Fruit fly (Drosophila melanogaster) whole organism, embryonic: ENCODE measurements around the gene Nle.

Experiments used
- ATbp ChIP-seq: fragments of 200-800 bp; sonication (Bioruptor generic); optimal IDR thresholded peaks from 2 replicates; lab custom pipeline; 2017; ENCODE audit warnings: missing biosample characterization, mild to moderate bottlenecking, missing genetic modification characterization, missing genetic modification reagents
- Ada2b ChIP-seq: fragments of 200-800 bp; sonication (Bioruptor generic); IDR thresholded peaks from 2 replicates; pipeline ENCODE4 v1.3.6; 2022; ENCODE audit warnings: missing biosample characterization, missing genetic modification characterization
- Aef1 ChIP-seq: fragments of 200-800 bp; sonication (Bioruptor generic); IDR thresholded peaks from 3 replicates; pipeline ENCODE4 v1.3.6; 2022; ENCODE audit warnings: missing biosample characterization, missing genetic modification characterization
- B-H1 ChIP-seq: fragments of 200-800 bp; sonication (Bioruptor generic); IDR thresholded peaks from 3 replicates; pipeline ENCODE4 v1.3.6; 2022; ENCODE audit warnings: missing biosample characterization, missing genetic modification characterization
- CG11504 ChIP-seq: fragments of 200-800 bp; sonication (Bioruptor generic); optimal IDR thresholded peaks from 3 replicates; lab custom pipeline; 2019; ENCODE audit warnings: missing biosample characterization, mild to moderate bottlenecking, missing genetic modification characterization, moderate library complexity
- CG11723 ChIP-seq: fragments of 200-800 bp; sonication (Bioruptor generic); optimal IDR thresholded peaks from 2 replicates; lab custom pipeline; 2017; ENCODE audit warnings: missing biosample characterization, mild to moderate bottlenecking, missing genetic modification characterization
- CG1233 ChIP-seq: fragments of 200-800 bp; sonication (Bioruptor generic); optimal IDR thresholded peaks from 4 replicates; lab custom pipeline; 2018; ENCODE audit warnings: missing biosample characterization, mild to moderate bottlenecking, missing genetic modification characterization
- CG17359 ChIP-seq: fragments of 200-800 bp; sonication (Bioruptor generic); optimal IDR thresholded peaks from 3 replicates; lab custom pipeline; 2018; ENCODE audit warnings: missing biosample characterization, mild to moderate bottlenecking, missing genetic modification characterization, moderate library complexity
- CG1792 ChIP-seq: fragments of 200-800 bp; sonication (Bioruptor generic); optimal IDR thresholded peaks from 2 replicates; lab custom pipeline; 2016; ENCODE audit warnings: missing biosample characterization, missing genetic modification characterization
- CG30431 ChIP-seq: fragments of 200-800 bp; sonication (Bioruptor generic); optimal IDR thresholded peaks from 2 replicates; lab custom pipeline; 2017; ENCODE audit warnings: missing biosample characterization, missing genetic modification characterization
- CG31441 ChIP-seq: fragments of 200-800 bp; sonication (Bioruptor generic); IDR thresholded peaks from 2 replicates; pipeline ENCODE4 v1.3.6; 2022; ENCODE audit warnings: missing biosample characterization, missing genetic modification characterization
- CG3726 ChIP-seq: fragments of 200-800 bp; sonication (Bioruptor generic); IDR thresholded peaks from 3 replicates; pipeline ENCODE4, ENCODE4 v1.3.6; 2022; ENCODE audit warnings: missing biosample characterization, missing genetic modification characterization
- CG4328 ChIP-seq: fragments of 200-800 bp; sonication (Bioruptor generic); optimal IDR thresholded peaks from 3 replicates; lab custom pipeline; 2017; ENCODE audit warnings: missing biosample characterization, missing genetic modification reagents, missing genetic modification characterization
- CG4854 ChIP-seq: fragments of 200-800 bp; sonication (Bioruptor generic); optimal IDR thresholded peaks from 2 replicates; lab custom pipeline; 2016; ENCODE audit warnings: missing biosample characterization, missing genetic modification characterization, inconsistent platforms
- CG6654 ChIP-seq: fragments of 200-800 bp; sonication (Bioruptor generic); optimal IDR thresholded peaks from 2 replicates; lab custom pipeline; 2017; ENCODE audit warnings: missing biosample characterization, mild to moderate bottlenecking, missing genetic modification characterization
- CG9727 ChIP-seq: fragments of 200-800 bp; sonication (Bioruptor generic); optimal IDR thresholded peaks from 3 replicates; lab custom pipeline; 2017; ENCODE audit warnings: missing biosample characterization, mild to moderate bottlenecking, missing genetic modification characterization
- Dad ChIP-seq: fragments of 200-800 bp; sonication (Bioruptor generic); optimal IDR thresholded peaks from 3 replicates; lab custom pipeline; 2016; ENCODE audit warnings: missing biosample characterization, missing genetic modification characterization
- Dref ChIP-seq: fragments of 200-800 bp; sonication (Bioruptor generic); IDR thresholded peaks from 2 replicates; pipeline ENCODE4 v1.3.6; 2022; ENCODE audit warnings: missing biosample characterization, missing genetic modification characterization
- Drgx ChIP-seq: fragments of 200-800 bp; sonication (Bioruptor generic); IDR thresholded peaks from 2 replicates; pipeline ENCODE4 v1.3.6; 2022; ENCODE audit warnings: missing biosample characterization, missing genetic modification characterization
- Fer1 ChIP-seq: fragments of 200-800 bp; sonication (Bioruptor generic); optimal IDR thresholded peaks from 2 replicates; lab custom pipeline; 2017; ENCODE audit warnings: missing biosample characterization, mild to moderate bottlenecking, missing genetic modification characterization
- Fer3 ChIP-seq: fragments of 200-800 bp; sonication (Bioruptor generic); optimal IDR thresholded peaks from 2 replicates; lab custom pipeline; 2018; ENCODE audit warnings: missing biosample characterization, mild to moderate bottlenecking, missing genetic modification characterization, moderate library complexity
- HLH4C ChIP-seq: fragments of 200-800 bp; sonication (Bioruptor generic); IDR thresholded peaks from 3 replicates; pipeline ENCODE4 v1.3.6; 2022; ENCODE audit warnings: missing biosample characterization, missing genetic modification characterization; ENCODE audit not compliant: partially characterized antibody
- HLH54F ChIP-seq: fragments of 200-800 bp; sonication (Bioruptor generic); optimal IDR thresholded peaks from 3 replicates; lab custom pipeline; 2016; ENCODE audit warnings: missing biosample characterization, missing genetic modification characterization
- MESR4 ChIP-seq: fragments of 200-800 bp; sonication (Bioruptor generic); optimal IDR thresholded peaks from 2 replicates; lab custom pipeline; 2018; ENCODE audit warnings: missing biosample characterization, mild to moderate bottlenecking, missing genetic modification characterization, moderate library complexity
- Mes4 ChIP-seq: fragments of 200-800 bp; sonication (Bioruptor generic); optimal IDR thresholded peaks from 2 replicates; lab custom pipeline; 2016; ENCODE audit warnings: missing biosample characterization, missing genetic modification characterization
- NFAT ChIP-seq: fragments of 200-800 bp; sonication (Bioruptor generic); IDR thresholded peaks from 2 replicates; pipeline ENCODE4 v1.3.6; 2022; ENCODE audit warnings: missing biosample characterization, missing genetic modification characterization
- Nf-YC ChIP-seq: fragments of 200-800 bp; optimal IDR thresholded peaks from 3 replicates; lab custom pipeline; 2019; ENCODE audit warnings: missing biosample characterization, mild to moderate bottlenecking, missing genetic modification characterization, moderate library complexity
- Optix ChIP-seq: fragments of 200-800 bp; sonication (Bioruptor generic); IDR thresholded peaks from 3 replicates; pipeline ENCODE4 v1.3.6; 2022; ENCODE audit warnings: missing biosample characterization, missing genetic modification characterization
- Ravus ChIP-seq: fragments of 200-800 bp; sonication (Bioruptor generic); IDR thresholded peaks from 2 replicates; pipeline ENCODE4 v1.3.6; 2022; ENCODE audit warnings: missing biosample characterization, missing genetic modification characterization
- Rx ChIP-seq: fragments of 200-800 bp; sonication (Bioruptor generic); IDR thresholded peaks from 2 replicates; pipeline ENCODE4 v1.3.6; 2022; ENCODE audit warnings: missing biosample characterization, missing genetic modification characterization
- Xbp1 ChIP-seq: fragments of 200-800 bp; sonication (Bioruptor generic); optimal IDR thresholded peaks from 3 replicates; lab custom pipeline; 2016; ENCODE audit warnings: missing biosample characterization, mild to moderate bottlenecking, missing genetic modification characterization
- Xrp1 ChIP-seq: fragments of 200-800 bp; sonication (Bioruptor generic); IDR thresholded peaks from 2 replicates; pipeline ENCODE4 v1.3.6; 2022; ENCODE audit warnings: missing biosample characterization, missing genetic modification characterization
- YL-1 ChIP-seq: fragments of 200-800 bp; sonication (Bioruptor generic); optimal IDR thresholded peaks from 3 replicates; lab custom pipeline; 2017; ENCODE audit warnings: missing biosample characterization, mild to moderate bottlenecking, missing genetic modification characterization
- ara ChIP-seq: fragments of 200-800 bp; sonication (Bioruptor generic); IDR thresholded peaks from 2 replicates; pipeline ENCODE4 v1.3.6; 2022; ENCODE audit warnings: missing biosample characterization, missing genetic modification characterization
- ato ChIP-seq: fragments of 200-800 bp; sonication (Bioruptor generic); IDR thresholded peaks from 2 replicates; pipeline ENCODE4 v1.3.6; 2022; ENCODE audit warnings: missing biosample characterization, missing genetic modification characterization; ENCODE audit not compliant: partially characterized antibody
- croc ChIP-seq: fragments of 200-800 bp; sonication (Bioruptor generic); conservative IDR thresholded peaks from 3 replicates; pipeline ENCODE4 v1.3.6; 2022; ENCODE audit warnings: missing biosample characterization, missing genetic modification characterization
- ems ChIP-seq: fragments of 200-800 bp; sonication (Bioruptor generic); optimal IDR thresholded peaks from 3 replicates; lab custom pipeline; 2016; ENCODE audit warnings: missing biosample characterization, missing genetic modification characterization
- eyg ChIP-seq: fragments of 200-800 bp; sonication (Bioruptor generic); optimal IDR thresholded peaks from 3 replicates; lab custom pipeline; 2016; ENCODE audit warnings: missing biosample characterization, missing genetic modification characterization
- gcm ChIP-seq: fragments of 200-800 bp; sonication (Bioruptor generic); optimal IDR thresholded peaks from 2 replicates; lab custom pipeline; 2019; ENCODE audit warnings: missing biosample characterization, mild to moderate bottlenecking, missing genetic modification characterization, moderate library complexity
- grn ChIP-seq: fragments of 200-800 bp; sonication (Bioruptor generic); optimal IDR thresholded peaks from 3 replicates; lab custom pipeline; 2017; ENCODE audit warnings: missing biosample characterization, missing genetic modification characterization
- lilli ChIP-seq: fragments of 200-800 bp; sonication (Bioruptor generic); optimal IDR thresholded peaks from 3 replicates; lab custom pipeline; 2016; ENCODE audit warnings: missing biosample characterization, missing genetic modification characterization
- prd ChIP-seq, 3 experiments: fragments of >200 bp in 2 of 3; fragments of 200-800 bp in 1 of 3; sonication (Bioruptor generic) in 1 of 3; optimal IDR thresholded peaks in 2 of 3; IDR thresholded peaks in 1 of 3; 2 replicates in 2 of 3; 3 replicates in 1 of 3; pipeline versions ENCODE4 v1.3.6 to Lab custom; 2017 to 2022; ENCODE audit warnings: missing biosample characterization in 1 of 3, missing genetic modification characterization in 1 of 3
- row ChIP-seq: fragments of 200-800 bp; sonication (Bioruptor generic); IDR thresholded peaks from 3 replicates; pipeline ENCODE4 v1.3.6; 2022; ENCODE audit warnings: missing biosample characterization, missing genetic modification characterization
- sc ChIP-seq, 3 experiments: fragments of >200 bp in 2 of 3; fragments of 200-800 bp in 1 of 3; sonication (Bioruptor generic) in 1 of 3; optimal IDR thresholded peaks; 2 replicates in 2 of 3; 3 replicates in 1 of 3; lab custom pipeline; 2017; ENCODE audit warnings: mild to moderate bottlenecking in 1 of 3, missing biosample characterization in 1 of 3, missing genetic modification characterization in 1 of 3, missing genetic modification reagents in 1 of 3
- toy ChIP-seq: fragments of 200-800 bp; sonication (Bioruptor generic); IDR thresholded peaks from 2 replicates; pipeline ENCODE4 v1.3.6; 2022; ENCODE audit warnings: missing biosample characterization, missing genetic modification characterization
- trh ChIP-seq: fragments of 200-800 bp; sonication (Bioruptor generic); optimal IDR thresholded peaks from 2 replicates; lab custom pipeline; 2016; ENCODE audit warnings: missing biosample characterization, missing genetic modification characterization
- usp ChIP-seq: fragments of >200 bp; optimal IDR thresholded peaks from 2 replicates; lab custom pipeline; 2017; ENCODE audit warnings: missing biosample characterization, missing genetic modification characterization
- vnd ChIP-seq: fragments of 200-800 bp; sonication (Bioruptor generic); IDR thresholded peaks from 3 replicates; pipeline ENCODE4 v1.3.6; 2022; ENCODE audit warnings: missing biosample characterization, missing genetic modification characterization; ENCODE audit not compliant: partially characterized antibody
- zfh2 ChIP-seq: fragments of 200-800 bp; sonication (Bioruptor generic); optimal IDR thresholded peaks from 2 replicates; lab custom pipeline; 2016; ENCODE audit warnings: missing biosample characterization, missing genetic modification characterization

Nle gene

dm6 chr2L:563769-564550, 4.0 kb downstream of the Nle start, which contains the start of the genes uncNacbeta and CG2794 (continued):
- TF ChIP-seq NFAT (GFP tag; lab: Robert Waterston, UW) (0 out of 2 replicates have a peak, but pooled peaks have one; percentile 42), eyg (no peak), YL-1 (GFP tag; lab: Kevin White, UChicago) (no peak), CG6654 (no peak), Xrp1 (GFP tag; lab: Robert Waterston, UW) (peak; percentile 18; the same call in 1 of the 2 replicates), CG31441 (GFP tag; lab: Robert Waterston, UW) (no peak), ato (GFP tag; lab: Robert Waterston, UW) (peak; percentile 85), B-H1 (no peak), Fer1 (GFP tag; lab: Kevin White, UChicago) (no peak), Nf-YC (tag; lab: Kevin White, UChicago) (peak; percentile 18), vnd (GFP tag; lab: Robert Waterston, UW) (peak; percentile 61), grn (GFP tag; lab: Kevin White, UChicago) (no peak), Ravus (no peak), CG11504 (no peak), Rx (GFP tag; lab: Robert Waterston, UW) (no peak), sc (optimal IDR thresholded peaks at IDR 0.05; lab: Kevin White, UChicago) (no peak), sc (GFP tag; optimal IDR thresholded peaks at IDR 0.05; lab: Kevin White, UChicago) (no peak), CG30431 (GFP tag; lab: Kevin White, UChicago) (no peak), Fer3 (no peak), croc (no peak), toy (GFP tag; lab: Robert Waterston, UW) (no peak), ara (GFP tag; lab: Robert Waterston, UW) (no peak), CG17359 (no peak), zfh2 (GFP tag; lab: Kevin White, UChicago) (peak; percentile 26), lilli (GFP tag; lab: Kevin White, UChicago) (peak; percentile 47), CG11723 (no peak), Mes4 (GFP tag; lab: Kevin White, UChicago) (no peak), CG4854 (no peak), Optix (GFP tag; lab: Robert Waterston, UW) (no peak), Dref (peak; percentile 97), HLH4C (GFP tag; lab: Robert Waterston, UW) (peak; percentile 83), gcm (no peak), Aef1 (no peak), Xbp1 (GFP tag; lab: Kevin White, UChicago) (no peak), CG9727 (GFP tag; lab: Kevin White, UChicago) (no peak), ATbp (GFP tag; lab: Kevin White, UChicago) (no peak), row (GFP tag; lab: Robert Waterston, UW) (peak; percentile 62; the same call in 2 of the 3 replicates), HLH54F (GFP tag; lab: Kevin White, UChicago) (peak; percentile 15), usp (GFP tag; lab: Kevin White, UChicago) (no peak), CG4328 (GFP tag; lab: Kevin White, UChicago) (no peak), ems (GFP tag; lab: Kevin White, UChicago) (no peak), CG1233 (GFP tag; lab: Kevin White, UChicago) (no peak), prd (optimal IDR thresholded peaks at IDR 0.05; lab: Kevin White, UChicago) (no peak), prd (GFP tag; IDR thresholded peaks at IDR 0.05; lab: Robert Waterston, UW) (0 out of 3 replicates have a peak, but pooled peaks have one; percentile 18), Dad (GFP tag; lab: Kevin White, UChicago) (no peak), Drgx (GFP tag; lab: Robert Waterston, UW) (no peak), trh (GFP tag; lab: Kevin White, UChicago) (no peak), MESR4 (GFP tag; lab: Kevin White, UChicago) (peak; percentile 59), CG3726 (no peak), Ada2b (no peak), CG1792 (GFP tag; lab: Kevin White, UChicago) (no peak)
